Worm (Caenorhabditis elegans) whole organism, L3 larva: Measurements from ENCODE around the gene Y48E1B.3.

ENCODE experiments used
- R02D3.7 ChIP-seq: fragments of 150-350 bp; optimal IDR thresholded peaks from 2 replicates; lab custom pipeline; 2014; ENCODE audit warnings: missing biosample characterization, missing genetic modification characterization
- ZK546.5 ChIP-seq: sonication (generic microtip); optimal IDR thresholded peaks from 2 replicates; lab custom pipeline; 2017; ENCODE audit warnings: missing biosample characterization, missing genetic modification characterization
- aly-2 ChIP-seq: fragments of 150-350 bp; optimal IDR thresholded peaks from 2 replicates; lab custom pipeline; 2014; ENCODE audit warnings: missing biosample characterization, missing genetic modification characterization
- ceh-16 ChIP-seq: sonication (generic microtip); optimal IDR thresholded peaks from 2 replicates; lab custom pipeline; 2017; ENCODE audit warnings: missing biosample characterization, missing genetic modification characterization
- ceh-28 ChIP-seq: fragments of 150-350 bp; optimal IDR thresholded peaks from 2 replicates; lab custom pipeline; 2014; ENCODE audit warnings: missing biosample characterization, missing genetic modification reagents, missing genetic modification characterization
- ceh-9 ChIP-seq: sonication (generic microtip); optimal IDR thresholded peaks from 2 replicates; lab custom pipeline; 2018; ENCODE audit warnings: missing biosample characterization, missing genetic modification characterization
- daf-12 ChIP-seq: fragments of 150-350 bp; optimal IDR thresholded peaks from 2 replicates; lab custom pipeline; 2014; ENCODE audit warnings: missing biosample characterization, missing genetic modification reagents, missing genetic modification characterization
- egl-5 ChIP-seq: fragments of 150-350 bp; optimal IDR thresholded peaks from 2 replicates; lab custom pipeline; 2017; ENCODE audit warnings: missing biosample characterization, missing genetic modification reagents, missing genetic modification characterization, inconsistent platforms
- elt-1 ChIP-seq: fragments of 150-350 bp; optimal IDR thresholded peaks from 2 replicates; lab custom pipeline; 2014; ENCODE audit warnings: missing biosample characterization, missing genetic modification characterization
- elt-2 ChIP-seq: sonication (generic microtip); optimal IDR thresholded peaks from 2 replicates; lab custom pipeline; 2016; ENCODE audit warnings: missing genetic modification reagents, mild to moderate bottlenecking, missing genetic modification characterization, missing compliant biosample characterization
- elt-3 ChIP-seq, 3 experiments: fragments of 150-350 bp in 1 of 3; sonication (generic microtip) in 2 of 3; optimal IDR thresholded peaks; 2 replicates in 2 of 3; 4 replicates in 1 of 3; lab custom pipeline; 2014 to 2017; ENCODE audit warnings: missing biosample characterization in 3 of 3, missing genetic modification characterization in 3 of 3
- eor-1 ChIP-seq, 2 experiments: fragments of 150-350 bp; optimal IDR thresholded peaks; 2 replicates each; lab custom pipeline; 2014 to 2018; ENCODE audit warnings: missing biosample characterization in 2 of 2, missing genetic modification characterization in 2 of 2
- fkh-10 ChIP-seq: sonication (generic microtip); optimal IDR thresholded peaks from 2 replicates; lab custom pipeline; 2017; ENCODE audit warnings: missing biosample characterization, missing genetic modification reagents, missing genetic modification characterization
- fkh-2 ChIP-seq: fragments of 150-350 bp; optimal IDR thresholded peaks from 2 replicates; lab custom pipeline; 2014; ENCODE audit warnings: missing biosample characterization, missing genetic modification reagents, missing genetic modification characterization
- fos-1 ChIP-seq: fragments of 150-350 bp; optimal IDR thresholded peaks from 2 replicates; lab custom pipeline; 2014; ENCODE audit warnings: missing biosample characterization, missing genetic modification characterization
- hmg-11 ChIP-seq: sonication (generic microtip); optimal IDR thresholded peaks from 2 replicates; lab custom pipeline; 2016; ENCODE audit warnings: missing genetic modification characterization, missing compliant biosample characterization
- jun-1 ChIP-seq: fragments of 150-350 bp; optimal IDR thresholded peaks from 2 replicates; lab custom pipeline; 2014; ENCODE audit warnings: missing biosample characterization, missing genetic modification reagents, missing genetic modification characterization
- lin-15B ChIP-seq: fragments of 150-350 bp; optimal IDR thresholded peaks from 2 replicates; lab custom pipeline; 2014; ENCODE audit warnings: missing biosample characterization, missing genetic modification characterization
- lin-39 ChIP-seq: fragments of 150-350 bp; optimal IDR thresholded peaks from 2 replicates; lab custom pipeline; 2018; ENCODE audit warnings: missing biosample characterization, missing genetic modification reagents, missing genetic modification characterization
- lsy-12 ChIP-seq: sonication (generic microtip); optimal IDR thresholded peaks from 2 replicates; lab custom pipeline; 2016; ENCODE audit warnings: mild to moderate bottlenecking, missing genetic modification characterization, missing compliant biosample characterization
- mdl-1 ChIP-seq: fragments of 150-350 bp; optimal IDR thresholded peaks from 2 replicates; lab custom pipeline; 2014; ENCODE audit warnings: missing biosample characterization, missing genetic modification characterization
- nfya-1 ChIP-seq: sonication (generic microtip); optimal IDR thresholded peaks from 2 replicates; lab custom pipeline; 2017; ENCODE audit warnings: missing genetic modification characterization, mild to moderate bottlenecking, missing compliant biosample characterization, antibody characterized with exemption, moderate library complexity; ENCODE audit not compliant: insufficient read depth
- nhr-11 ChIP-seq: fragments of 150-350 bp; optimal IDR thresholded peaks from 2 replicates; lab custom pipeline; 2014; ENCODE audit warnings: missing biosample characterization, missing genetic modification characterization
- nhr-12 ChIP-seq: fragments of 150-350 bp; optimal IDR thresholded peaks from 2 replicates; lab custom pipeline; 2014; ENCODE audit warnings: missing biosample characterization, missing genetic modification characterization
- nhr-23 ChIP-seq: fragments of 150-350 bp; optimal IDR thresholded peaks from 2 replicates; lab custom pipeline; 2014; ENCODE audit warnings: missing biosample characterization, missing genetic modification reagents, missing genetic modification characterization
- nhr-237 ChIP-seq: fragments of 150-350 bp; optimal IDR thresholded peaks from 2 replicates; lab custom pipeline; 2014; ENCODE audit warnings: missing biosample characterization, missing genetic modification characterization
- nhr-25 ChIP-seq: sonication (generic microtip); optimal IDR thresholded peaks from 2 replicates; lab custom pipeline; 2017; ENCODE audit warnings: missing biosample characterization, missing genetic modification characterization
- nhr-43 ChIP-seq: sonication (generic microtip); optimal IDR thresholded peaks from 2 replicates; lab custom pipeline; 2016; ENCODE audit warnings: mild to moderate bottlenecking, missing genetic modification characterization, missing compliant biosample characterization; ENCODE audit not compliant: poor library complexity, severe bottlenecking
- nhr-67 ChIP-seq: fragments of 150-350 bp; optimal IDR thresholded peaks from 2 replicates; lab custom pipeline; 2014; ENCODE audit warnings: missing biosample characterization, missing genetic modification characterization
- nhr-77 ChIP-seq: fragments of 150-350 bp; optimal IDR thresholded peaks from 2 replicates; lab custom pipeline; 2014; ENCODE audit warnings: missing biosample characterization, missing genetic modification characterization
- pha-4 ChIP-seq: fragments of 150-350 bp; optimal IDR thresholded peaks from 2 replicates; lab custom pipeline; 2014; ENCODE audit warnings: missing biosample characterization, missing genetic modification reagents, missing genetic modification characterization
- pqm-1 ChIP-seq: fragments of 150-350 bp; optimal IDR thresholded peaks from 2 replicates; lab custom pipeline; 2017; ENCODE audit warnings: missing biosample characterization, missing genetic modification characterization, inconsistent platforms
- sea-2 ChIP-seq: fragments of 150-350 bp; sonication (generic microtip); optimal IDR thresholded peaks from 4 replicates; lab custom pipeline; 2014; ENCODE audit warnings: missing biosample characterization, missing genetic modification reagents, missing genetic modification characterization
- skn-1 ChIP-seq: fragments of 150-350 bp; optimal IDR thresholded peaks from 2 replicates; lab custom pipeline; 2014; ENCODE audit warnings: missing biosample characterization, missing genetic modification characterization
- snpc-4 ChIP-seq: fragments of 150-350 bp; optimal IDR thresholded peaks from 2 replicates; lab custom pipeline; 2014; ENCODE audit warnings: missing biosample characterization, missing genetic modification characterization
- tbx-2 ChIP-seq: sonication (generic microtip); optimal IDR thresholded peaks from 2 replicates; lab custom pipeline; 2016; ENCODE audit warnings: mild to moderate bottlenecking, missing genetic modification characterization, missing compliant biosample characterization
- unc-62 ChIP-seq: fragments of 150-350 bp; sonication (generic microtip); optimal IDR thresholded peaks from 4 replicates; lab custom pipeline; 2014; ENCODE audit warnings: missing biosample characterization, missing genetic modification reagents, missing genetic modification characterization
- zag-1 ChIP-seq: fragments of 150-350 bp; optimal IDR thresholded peaks from 2 replicates; lab custom pipeline; 2014; ENCODE audit warnings: missing biosample characterization, missing genetic modification characterization
- ztf-11 ChIP-seq: fragments of 150-350 bp; optimal IDR thresholded peaks from 2 replicates; lab custom pipeline; 2014; ENCODE audit warnings: missing biosample characterization, missing genetic modification characterization
- ztf-4 ChIP-seq: fragments of 150-350 bp; optimal IDR thresholded peaks from 2 replicates; lab custom pipeline; 2014; ENCODE audit warnings: missing biosample characterization, missing genetic modification characterization

Y48E1B.3 gene

ce11 chrII:13567871-13568270, at the start of gene Y48E1B.3:
Gene Y48E1B.3, minus strand, starts transcription at chrII:13567971.
- TF ChIP-seq ztf-11 (tag; lab: Kevin White, UChicago) (no peak), sea-2 (no peak), snpc-4 (tag; lab: Kevin White, UChicago) (no peak), aly-2 (tag; lab: Kevin White, UChicago) (no peak), nhr-237 (tag; lab: Kevin White, UChicago) (no peak), mdl-1 (tag; lab: Kevin White, UChicago) (no peak), fkh-10 (GFP tag; lab: Kevin White, UChicago) (no peak), fos-1 (tag; lab: Kevin White, UChicago) (no peak), fkh-2 (tag; lab: Kevin White, UChicago) (no peak), nhr-67 (tag; lab: Kevin White, UChicago) (no peak), hmg-11 (tag; lab: Kevin White, UChicago) (no peak), elt-2 (tag; lab: Kevin White, UChicago) (no peak), nhr-12 (tag; lab: Kevin White, UChicago) (no peak), jun-1 (tag; lab: Kevin White, UChicago) (no peak), elt-1 (no peak), nhr-43 (tag; lab: Kevin White, UChicago) (no peak), elt-3 (tag; optimal IDR thresholded peaks at IDR 0.05; lab: Kevin White, UChicago) (no peak), nfya-1 (tag; lab: Kevin White, UChicago) (no peak), lin-39 (tag; lab: Kevin White, UChicago) (no peak), ztf-4 (tag; lab: Kevin White, UChicago) (no peak)

ce11 chrII:13616000-13616399, 48.2 kb upstream of the Y48E1B.3 start, which contains the start of gene gst-14:
Gene gst-14, minus strand, starts transcription at chrII:13616100.
- TF ChIP-seq skn-1 (tag; lab: Kevin White, UChicago) (no peak), lsy-12 (tag; lab: Kevin White, UChicago) (no peak), pha-4 (tag; lab: Kevin White, UChicago) (no peak), nfya-1 (tag; lab: Kevin White, UChicago) (no peak), fkh-10 (GFP tag; lab: Kevin White, UChicago) (no peak), ZK546.5 (no peak), nhr-43 (tag; lab: Kevin White, UChicago) (no peak), lin-39 (tag; lab: Kevin White, UChicago) (no peak), daf-12 (no peak)

- peak; percentile 72 for TF ChIP-seq pha-4 (tag; lab: Kevin White, UChicago)
- TF ChIP-seq pqm-1 (tag; lab: Kevin White, UChicago): no peak
Measured at ce11 chrII:13614516-13614915, 46.7 kb upstream of the Y48E1B.3 start.

- no peak for TF ChIP-seq unc-62 (GFP tag; lab: Kevin White, UChicago)
- no peak for TF ChIP-seq lsy-12 (tag; lab: Kevin White, UChicago)
- no peak for TF ChIP-seq lin-15B (tag; lab: Kevin White, UChicago)
- TF ChIP-seq jun-1 (tag; lab: Kevin White, UChicago): no peak
- no peak for TF ChIP-seq eor-1 (tag; optimal IDR thresholded peaks at IDR 0.05; lab: Kevin White, UChicago)
- TF ChIP-seq, all 47 proteins: peak for 0
Measured at ce11 chrII:13613096-13613495, 45.3 kb upstream of the Y48E1B.3 start, which contains the start of gene gst-15. Gene gst-15, minus strand, starts transcription at chrII:13613196.

- TF ChIP-seq pha-4 (tag; lab: Kevin White, UChicago) (peak; percentile 42), R02D3.7 (tag; lab: Kevin White, UChicago) (no peak)
Measured at ce11 chrII:13611186-13611585, 43.4 kb upstream of the Y48E1B.3 start, which contains the start of gene gst-24. Gene gst-24, minus strand, starts transcription at chrII:13611366.

- TF ChIP-seq ceh-28 (tag; lab: Kevin White, UChicago): peak; percentile 53
- TF ChIP-seq nhr-23: peak; percentile 48
- no peak for TF ChIP-seq lsy-12 (tag; lab: Kevin White, UChicago)
- TF ChIP-seq fos-1 (tag; lab: Kevin White, UChicago): no peak
- TF ChIP-seq fkh-10 (GFP tag; lab: Kevin White, UChicago): no peak
- no peak for TF ChIP-seq tbx-2 (tag; lab: Kevin White, UChicago)
- no peak for TF ChIP-seq nhr-67 (tag; lab: Kevin White, UChicago)
- no peak for TF ChIP-seq aly-2 (tag; lab: Kevin White, UChicago)
- peak; percentile 54 for TF ChIP-seq mdl-1 (tag; lab: Kevin White, UChicago)
- no peak for TF ChIP-seq ZK546.5
- peak; percentile 64 for TF ChIP-seq nhr-25 (tag; lab: Kevin White, UChicago)
- no peak for TF ChIP-seq hmg-11 (tag; lab: Kevin White, UChicago)
- peak; percentile 8 for TF ChIP-seq nfya-1 (tag; lab: Kevin White, UChicago)
- no peak for TF ChIP-seq snpc-4 (tag; lab: Kevin White, UChicago)
- TF ChIP-seq nhr-237 (tag; lab: Kevin White, UChicago): no peak
- TF ChIP-seq ceh-9 (tag; lab: Kevin White, UChicago): no peak
- no peak for TF ChIP-seq skn-1 (tag; lab: Kevin White, UChicago)
- peak; percentile 14 for TF ChIP-seq jun-1 (tag; lab: Kevin White, UChicago)
- no peak for TF ChIP-seq ztf-11 (tag; lab: Kevin White, UChicago)
- no peak for TF ChIP-seq ceh-16 (tag; lab: Kevin White, UChicago)
- TF ChIP-seq egl-5 (tag; lab: Kevin White, UChicago): no peak
- TF ChIP-seq nhr-11: no peak
- TF ChIP-seq lin-39 (tag; lab: Kevin White, UChicago): no peak
- TF ChIP-seq zag-1 (tag; lab: Kevin White, UChicago): no peak
- TF ChIP-seq nhr-77 (tag; lab: Kevin White, UChicago): no peak
Measured at ce11 chrII:13609655-13610054, 41.9 kb upstream of the Y48E1B.3 start, which contains the start of gene gst-20. Gene gst-20, minus strand, starts transcription at chrII:13609824.
